Worm (Caenorhabditis elegans) whole organism, L4 larva: ENCODE data around the gene Y39A1C.1.

Source experiments
- aly-2 ChIP-seq: sonication (generic microtip); optimal IDR thresholded peaks from 2 replicates; lab custom pipeline; 2018; ENCODE audit warnings: missing biosample characterization, missing genetic modification characterization
- ama-1 ChIP-seq: fragments of 150-350 bp; optimal IDR thresholded peaks from 2 replicates; lab custom pipeline; 2014; ENCODE audit warnings: inconsistent platforms, mixed read lengths
- ceh-20 ChIP-seq: fragments of 200-800 bp; sonication (Bioruptor generic); IDR thresholded peaks from 2 replicates; pipeline ENCODE4 v1.3.6; 2022; ENCODE audit warnings: missing genetic modification reagents, missing genetic modification characterization, missing compliant biosample characterization
- ceh-82 ChIP-seq: sonication (generic microtip); optimal IDR thresholded peaks from 2 replicates; lab custom pipeline; 2017; ENCODE audit warnings: missing biosample characterization, missing genetic modification characterization
- cey-2 ChIP-seq: sonication (generic microtip); optimal IDR thresholded peaks from 3 replicates; lab custom pipeline; 2017; ENCODE audit warnings: missing genetic modification characterization, mild to moderate bottlenecking, missing compliant biosample characterization, antibody characterized with exemption, borderline replicate concordance; ENCODE audit not compliant: insufficient read depth
- ctbp-1 ChIP-seq: fragments of 200-800 bp; sonication (Bioruptor generic); IDR thresholded peaks from 2 replicates; pipeline ENCODE4 v1.3.6; 2022; ENCODE audit warnings: missing genetic modification reagents, missing genetic modification characterization, missing compliant biosample characterization
- dpl-1 ChIP-seq: fragments of 150-350 bp; optimal IDR thresholded peaks from 2 replicates; lab custom pipeline; 2014; ENCODE audit warnings: missing biosample characterization, missing genetic modification reagents, missing genetic modification characterization
- fkh-10 ChIP-seq: fragments of 150-350 bp; optimal IDR thresholded peaks from 2 replicates; lab custom pipeline; 2014; ENCODE audit warnings: missing biosample characterization, missing genetic modification reagents, missing genetic modification characterization
- fos-1 ChIP-seq: fragments of 150-350 bp; optimal IDR thresholded peaks from 2 replicates; lab custom pipeline; 2014; ENCODE audit warnings: missing biosample characterization, missing genetic modification characterization
- hlh-30 ChIP-seq: sonication (generic microtip); optimal IDR thresholded peaks from 2 replicates; lab custom pipeline; 2017; ENCODE audit warnings: antibody characterized with exemption, mild to moderate bottlenecking, missing genetic modification characterization, missing compliant biosample characterization; ENCODE audit not compliant: insufficient read depth
- nhr-10 ChIP-seq: fragments of 150-350 bp; optimal IDR thresholded peaks from 2 replicates; lab custom pipeline; 2014; ENCODE audit warnings: missing biosample characterization, missing genetic modification characterization
- nhr-28 ChIP-seq: fragments of 150-350 bp; optimal IDR thresholded peaks from 2 replicates; lab custom pipeline; 2014; ENCODE audit warnings: missing biosample characterization, missing genetic modification characterization
- pha-4 ChIP-seq, 2 experiments: fragments of 150-350 bp in 1 of 2; fragments of 200-800 bp in 1 of 2; sonication (Bioruptor generic) in 1 of 2; IDR thresholded peaks in 1 of 2; optimal IDR thresholded peaks in 1 of 2; 2 replicates each; pipeline versions ENCODE4 v1.3.6 to Lab custom; 2014 to 2022; ENCODE audit warnings: missing genetic modification characterization in 2 of 2, missing genetic modification reagents in 2 of 2, missing biosample characterization in 1 of 2, missing compliant biosample characterization in 1 of 2
- unc-130 ChIP-seq: sonication (generic microtip); optimal IDR thresholded peaks from 2 replicates; lab custom pipeline; 2016; ENCODE audit warnings: missing genetic modification reagents, missing genetic modification characterization, missing compliant biosample characterization

ce11 chrIII:10810837-10811814 lies 44.1 kb upstream of the Y39A1C.1 start:
- TF ChIP-seq ama-1 (no peak), fkh-10 (GFP tag; lab: Kevin White, UChicago) (no peak), unc-130 (GFP tag; lab: Kevin White, UChicago) (peak; percentile 24), dpl-1 (no peak), nhr-28 (tag; lab: Kevin White, UChicago) (no peak), hlh-30 (no peak), ceh-82 (tag; lab: Kevin White, UChicago) (no peak), ctbp-1 (peak; percentile 30; the same call in 1 of the 2 replicates), cey-2 (tag; lab: Kevin White, UChicago) (no peak), fos-1 (tag; lab: Kevin White, UChicago) (no peak), nhr-10 (tag; lab: Kevin White, UChicago) (no peak), pha-4 (GFP tag; IDR thresholded peaks at IDR 0.05; lab: Robert Waterston, UW) (0 out of 2 replicates have a peak, but pooled peaks have one; percentile 60), pha-4 (tag; optimal IDR thresholded peaks at IDR 0.05; lab: Kevin White, UChicago) (no peak), aly-2 (tag; lab: Kevin White, UChicago) (no peak), ceh-20 (GFP tag; lab: Robert Waterston, UW) (no peak; the same call in 1 of the 2 replicates)
